Fruit fly (Drosophila melanogaster) S2 (cell line): ENCODE measurements around the gene Pebp1.

Experiments
- CG8478 ChIP-seq: fragments of >200 bp; optimal IDR thresholded peaks from 2 replicates; lab custom pipeline; 2018
- CTCF ChIP-seq, 2 experiments: fragments of >200 bp; optimal IDR thresholded peaks; 2 replicates each; lab custom pipeline; 2018

DNA sequence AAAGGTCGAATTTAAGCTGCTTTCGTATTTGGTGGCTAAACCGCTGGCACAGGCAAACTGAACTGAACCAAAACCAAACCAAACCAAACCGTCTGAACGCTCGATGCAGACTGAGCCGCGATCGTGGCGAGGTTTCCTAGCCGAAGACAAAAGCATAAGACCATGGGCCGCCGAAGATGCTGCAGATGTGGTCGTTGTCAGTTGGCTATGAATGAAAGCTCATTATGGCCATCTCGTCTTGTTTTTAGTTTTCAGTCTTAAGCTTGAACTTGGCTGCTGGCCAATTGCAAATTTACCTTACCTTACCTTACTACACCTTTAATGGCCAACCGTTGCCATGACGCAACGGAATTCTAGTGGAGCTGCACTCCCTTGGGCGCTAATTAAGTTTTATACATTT is 29.8 kb upstream of the Pebp1 start, which contains the start of gene CG13847:
- no peak for TF ChIP-seq CTCF (optimal IDR thresholded peaks at IDR 0.05; lab: Kevin White, UChicago)
- no peak for TF ChIP-seq CG8478 (lab: Kevin White, UChicago)
